Worm (Caenorhabditis elegans) whole organism, L2 larva: ENCODE results near the gene hir-1.

Experiments
- F13H6.1 ChIP-seq: sonication (generic microtip); optimal IDR thresholded peaks from 2 replicates; lab custom pipeline; 2016; ENCODE audit warnings: missing genetic modification characterization, missing compliant biosample characterization
- R02D3.7 ChIP-seq: fragments of 150-350 bp; optimal IDR thresholded peaks from 2 replicates; lab custom pipeline; 2014; ENCODE audit warnings: missing biosample characterization, missing genetic modification characterization
- ZK546.5 ChIP-seq: sonication (generic microtip); optimal IDR thresholded peaks from 2 replicates; lab custom pipeline; 2017; ENCODE audit warnings: missing biosample characterization, missing genetic modification characterization
- ama-1 ChIP-seq: fragments of 150-350 bp; optimal IDR thresholded peaks from 2 replicates; lab custom pipeline; 2018; ENCODE audit warnings: inconsistent platforms
- ceh-82 ChIP-seq: fragments of 150-350 bp; optimal IDR thresholded peaks from 2 replicates; lab custom pipeline; 2014; ENCODE audit warnings: missing biosample characterization, missing genetic modification characterization
- elt-1 ChIP-seq: fragments of 150-350 bp; optimal IDR thresholded peaks from 2 replicates; lab custom pipeline; 2014; ENCODE audit warnings: missing biosample characterization, missing genetic modification characterization
- lin-13 ChIP-seq: fragments of 150-350 bp; optimal IDR thresholded peaks from 2 replicates; lab custom pipeline; 2014; ENCODE audit warnings: missing biosample characterization, missing genetic modification reagents, missing genetic modification characterization
- nhr-11 ChIP-seq: fragments of 150-350 bp; optimal IDR thresholded peaks from 2 replicates; lab custom pipeline; 2014; ENCODE audit warnings: missing biosample characterization, missing genetic modification characterization
- nhr-237 ChIP-seq: fragments of 150-350 bp; optimal IDR thresholded peaks from 2 replicates; lab custom pipeline; 2014; ENCODE audit warnings: missing biosample characterization, missing genetic modification characterization
- unc-62 ChIP-seq: fragments of 150-350 bp; optimal IDR thresholded peaks from 2 replicates; lab custom pipeline; 2014; ENCODE audit warnings: missing biosample characterization, missing genetic modification reagents, missing genetic modification characterization
- zag-1 ChIP-seq: fragments of 150-350 bp; optimal IDR thresholded peaks from 2 replicates; lab custom pipeline; 2014; ENCODE audit warnings: missing biosample characterization, missing genetic modification characterization

DNA sequence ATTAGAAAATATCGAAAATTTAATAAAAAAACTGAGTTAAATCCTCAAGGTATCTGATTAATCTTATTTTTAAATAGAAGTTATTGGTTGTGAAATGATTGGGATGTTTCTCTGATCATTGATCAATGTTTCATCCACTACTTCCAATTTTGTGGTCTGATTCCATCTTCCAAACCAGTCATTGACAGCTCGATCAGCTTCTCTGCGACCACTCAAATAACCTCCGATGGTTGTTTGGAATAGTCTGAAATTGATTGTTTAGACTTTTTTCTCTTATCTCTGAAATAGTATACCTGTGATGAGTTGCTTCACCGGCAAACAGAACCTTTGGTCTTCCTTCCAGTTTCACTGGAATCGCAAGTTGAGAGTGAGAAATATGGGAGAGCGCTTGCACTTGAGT is 12.0 kb upstream of the hir-1 start:
- TF ChIP-seq elt-1 (tag; lab: Kevin White, UChicago): no peak
- TF ChIP-seq R02D3.7: no peak
- TF ChIP-seq ZK546.5 (tag; lab: Kevin White, UChicago): no peak
- no peak for TF ChIP-seq ceh-82 (tag; lab: Kevin White, UChicago)
- TF ChIP-seq unc-62 (GFP tag; lab: Kevin White, UChicago): no peak
- no peak for TF ChIP-seq nhr-11
- TF ChIP-seq nhr-237 (tag; lab: Kevin White, UChicago): no peak
- no peak for TF ChIP-seq F13H6.1
- TF ChIP-seq ama-1 (lab: Kevin White, UChicago): no peak
- TF ChIP-seq lin-13 (GFP tag; lab: Kevin White, UChicago): no peak
- no peak for TF ChIP-seq zag-1 (tag; lab: Kevin White, UChicago)
